Fruit fly (Drosophila melanogaster): ENCODE data around the gene Nufip.

The Nufip gene

dm6 chr3L:18781653-18782629, 33.8 kb upstream of the Nufip start (continued):
- TF ChIP-seq Taf1 (GFP tag; IDR thresholded peaks at IDR 0.05) (no peak), Ravus (GFP tag; IDR thresholded peaks at IDR 0.05) (no peak), eve (GFP tag; optimal IDR thresholded peaks at IDR 0.05) (peak in 1 of 2 experiments; percentile 12), CG30431 (GFP tag; optimal IDR thresholded peaks at IDR 0.05) (no peak), emc (GFP tag; optimal IDR thresholded peaks at IDR 0.05) (no peak), CG6854 (GFP tag; optimal IDR thresholded peaks at IDR 0.05) (peak; percentile 31), H15 (GFP tag; IDR thresholded peaks at IDR 0.05) (no peak), HmgD (GFP tag; optimal IDR thresholded peaks at IDR 0.05) (no peak), grn (GFP tag; optimal IDR thresholded peaks at IDR 0.05) (no peak), CG5180 (GFP tag; optimal IDR thresholded peaks at IDR 0.05) (peak; percentile 60), unc-4 (GFP tag; IDR thresholded peaks at IDR 0.05; ENCODE audit: partially characterized antibody) (no peak), CG3995 (GFP tag; optimal IDR thresholded peaks at IDR 0.05) (no peak), trem (tag; optimal IDR thresholded peaks at IDR 0.05) (no peak), ato (GFP tag; IDR thresholded peaks at IDR 0.05; ENCODE audit: partially characterized antibody) (no peak), chn (GFP tag; optimal IDR thresholded peaks at IDR 0.05) (no peak), knrl (GFP tag; IDR thresholded peaks at IDR 0.05; ENCODE audit: partially characterized antibody) (no peak), wdn (GFP tag; IDR thresholded peaks at IDR 0.05) (no peak), B-H1 (GFP tag; IDR thresholded peaks at IDR 0.05) (peak; percentile 37; the same call in 2 of the 3 replicates), grau (tag; optimal IDR thresholded peaks at IDR 0.05) (peak; percentile 61), MBD-R2 (GFP tag; IDR thresholded peaks at IDR 0.05) (no peak), CG30403 (GFP tag; optimal IDR thresholded peaks at IDR 0.05) (peak; percentile 73), zen2 (GFP tag; IDR thresholded peaks at IDR 0.05; ENCODE audit: partially characterized antibody) (no peak), CG12391 (tag; optimal IDR thresholded peaks at IDR 0.05) (peak; percentile 67), CG11398 (GFP tag; optimal IDR thresholded peaks at IDR 0.05) (no peak), CG7963 (GFP tag; IDR thresholded peaks at IDR 0.05; ENCODE audit: partially characterized antibody) (no peak), Spps (tag; optimal IDR thresholded peaks at IDR 0.05) (no peak), scrt (GFP tag; optimal IDR thresholded peaks at IDR 0.05) (no peak), cg (GFP tag; optimal IDR thresholded peaks at IDR 0.05) (peak; percentile 82), stwl (tag; optimal IDR thresholded peaks at IDR 0.05) (no peak), tup (GFP tag; optimal IDR thresholded peaks at IDR 0.05) (no peak), Antp (GFP tag; optimal IDR thresholded peaks at IDR 0.05) (no peak), CG16815 (GFP tag; optimal IDR thresholded peaks at IDR 0.05) (no peak), CG15011 (GFP tag; optimal IDR thresholded peaks at IDR 0.05) (peak; percentile 4), rib (GFP tag; IDR thresholded peaks at IDR 0.05) (no peak), HLH3B (GFP tag; IDR thresholded peaks at IDR 0.05) (peak; percentile 61; the same call in 1 of the 2 replicates), Dfd (GFP tag; optimal IDR thresholded peaks at IDR 0.05) (no peak), CG11504 (tag; optimal IDR thresholded peaks at IDR 0.05) (peak; percentile 85), CG15073 (GFP tag; optimal IDR thresholded peaks at IDR 0.05) (no peak), CG15479 (GFP tag; optimal IDR thresholded peaks at IDR 0.05) (no peak), fd102C (GFP tag; optimal IDR thresholded peaks at IDR 0.05) (no peak), Ptx1 (GFP tag; IDR thresholded peaks at IDR 0.05) (peak; percentile 78), Ada2b (GFP tag; IDR thresholded peaks at IDR 0.05) (no peak; the same call in 1 of the 2 replicates), CG17186 (GFP tag; optimal IDR thresholded peaks at IDR 0.05) (no peak), CG18476 (GFP tag; optimal IDR thresholded peaks at IDR 0.05) (no peak), dysf (GFP tag; IDR thresholded peaks at IDR 0.05) (peak; percentile 73), CG4360 (GFP tag; IDR thresholded peaks at IDR 0.05) (peak; percentile 83), Gsc (GFP tag; IDR thresholded peaks at IDR 0.05) (no peak), ac (GFP tag; optimal IDR thresholded peaks at IDR 0.05) (no peak), CG32767 (GFP tag; IDR thresholded peaks at IDR 0.05) (peak; percentile 44; the same call in 1 of the 2 replicates)

All from whole organism, embryonic.